Fruit fly (Drosophila melanogaster): ENCODE results near the gene Tsp66E.

Tsp66E gene

DNA sequence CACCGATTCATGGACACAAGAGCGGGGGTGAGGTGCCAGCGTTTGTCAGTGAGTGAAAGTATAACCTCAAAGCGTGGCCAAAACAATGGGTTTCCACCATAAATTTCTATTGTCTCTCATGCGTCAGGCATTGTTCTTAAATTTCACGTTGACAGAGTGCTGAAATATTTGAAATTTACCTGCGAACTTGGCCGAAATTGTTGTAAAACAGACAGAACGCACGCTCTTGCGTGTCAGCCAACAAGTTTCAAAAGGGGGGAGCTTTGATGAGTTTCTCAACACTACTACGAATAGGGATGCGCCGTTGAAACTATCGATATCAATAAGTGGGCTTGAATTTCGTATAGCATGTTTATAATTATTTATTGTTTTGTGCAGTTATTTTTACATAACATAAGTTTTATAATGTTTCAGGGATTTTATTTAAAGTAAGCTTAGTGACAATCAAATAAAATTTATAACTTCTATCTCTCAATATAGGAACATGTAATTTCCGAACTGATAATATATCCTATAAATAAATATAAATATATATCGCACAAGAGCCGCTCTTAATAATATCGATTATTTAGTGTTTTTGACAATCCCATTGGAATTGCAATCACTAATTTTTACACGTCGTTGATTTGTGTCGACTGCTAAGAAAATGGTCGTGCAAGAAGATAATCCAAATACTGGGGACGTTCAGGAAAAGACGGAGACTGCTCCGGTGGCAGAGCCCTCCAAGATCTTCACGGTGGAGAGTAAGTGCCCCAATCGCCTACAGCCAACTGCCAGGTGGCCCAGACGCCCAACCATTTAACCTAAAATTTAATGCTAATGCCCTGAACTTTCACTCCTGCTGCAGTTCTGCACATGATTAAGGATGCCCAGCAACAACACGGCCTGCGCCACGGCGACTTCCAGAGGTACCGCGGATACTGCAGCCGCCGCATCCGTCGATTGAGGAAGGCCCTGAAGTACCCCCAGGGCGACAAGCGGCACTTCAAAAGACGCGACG is 62.5 kb downstream of the Tsp66E start, which contains the start of the genes pix and Srp68 (continued):
- TF ChIP-seq CG3407 (GFP tag; optimal IDR thresholded peaks at IDR 0.05) (peak; percentile 31), B-H2 (GFP tag; optimal IDR thresholded peaks at IDR 0.05) (peak; percentile 34), CG7928 (GFP tag; optimal IDR thresholded peaks at IDR 0.05) (peak; percentile 18), Ssrp (tag; optimal IDR thresholded peaks at IDR 0.05) (peak; percentile 34), shn (GFP tag; optimal IDR thresholded peaks at IDR 0.05) (peak; percentile 16), crol (GFP tag; IDR thresholded peaks at IDR 0.05) (peak; percentile 99), CHES-1-like (GFP tag; optimal IDR thresholded peaks at IDR 0.05) (peak; percentile 45), grau (tag; optimal IDR thresholded peaks at IDR 0.05) (peak; percentile 78), dpn (GFP tag; optimal IDR thresholded peaks at IDR 0.05) (peak; percentile 44 to 63), CG4328 (GFP tag; optimal IDR thresholded peaks at IDR 0.05) (peak; percentile 64), CG18262 (tag; optimal IDR thresholded peaks at IDR 0.05) (peak; percentile 79), dmrt99B (tag; optimal IDR thresholded peaks at IDR 0.05) (no peak), pita (GFP tag; optimal IDR thresholded peaks at IDR 0.05) (no peak), bbx (GFP tag; IDR thresholded peaks at IDR 0.05; ENCODE audit: partially characterized antibody) (no peak), CG3281 (GFP tag; optimal IDR thresholded peaks at IDR 0.05) (peak; percentile 46), Dad (GFP tag; optimal IDR thresholded peaks at IDR 0.05) (peak; percentile 34), Scr (GFP tag; IDR thresholded peaks at IDR 0.05; ENCODE audit: partially characterized antibody) (peak; percentile 93), fd96Cb (tag; optimal IDR thresholded peaks at IDR 0.05) (peak; percentile 47), CG8944 (GFP tag; optimal IDR thresholded peaks at IDR 0.05) (no peak), Abd-B (GFP tag; optimal IDR thresholded peaks at IDR 0.05) (peak; percentile 83), Ets65A (GFP tag) (peak; percentile 92), onecut (GFP tag; IDR thresholded peaks at IDR 0.05) (0 out of 2 replicates have a peak, but pooled peaks have one; percentile 17), CG2120 (GFP tag; optimal IDR thresholded peaks at IDR 0.05) (peak; percentile 76), BEAF-32 (GFP tag; optimal IDR thresholded peaks at IDR 0.05) (peak; percentile 97), Adf1 (GFP tag; IDR thresholded peaks at IDR 0.05) (no peak), Dfd (GFP tag; optimal IDR thresholded peaks at IDR 0.05) (no peak), cato (GFP tag; optimal IDR thresholded peaks at IDR 0.05; ENCODE audit: borderline replicate concordance) (peak; percentile 41), CG9932 (GFP tag; IDR thresholded peaks at IDR 0.05) (peak; percentile 77), caup (GFP tag; optimal IDR thresholded peaks at IDR 0.05; ENCODE audit: severe bottlenecking) (peak; percentile 65), CG17385 (GFP tag; optimal IDR thresholded peaks at IDR 0.05) (peak; percentile 48), Ets97D (GFP tag; optimal IDR thresholded peaks at IDR 0.05) (peak; percentile 41), dysf (GFP tag; IDR thresholded peaks at IDR 0.05) (peak; percentile 47; the same call in 1 of the 3 replicates), Fer1 (GFP tag; optimal IDR thresholded peaks at IDR 0.05) (peak; percentile 44), CG4282 (GFP tag; optimal IDR thresholded peaks at IDR 0.05) (no peak), CG14050 (GFP tag; IDR thresholded peaks at IDR 0.05) (no peak), lmd (GFP tag; IDR thresholded peaks at IDR 0.05) (peak; percentile 46), bcd (GFP tag; optimal IDR thresholded peaks at IDR 0.05) (peak; percentile 51), D (optimal IDR thresholded peaks at IDR 0.05) (no peak), D (GFP tag; optimal IDR thresholded peaks at IDR 0.05) (peak; percentile 24), CG12104 (GFP tag; optimal IDR thresholded peaks at IDR 0.05) (peak; percentile 58), Opbp (GFP tag; IDR thresholded peaks at IDR 0.05; ENCODE audit: partially characterized antibody) (peak; percentile 66; the same call in 2 of the 3 replicates), Dbx (GFP tag; IDR thresholded peaks at IDR 0.05) (peak; percentile 67; the same call in 1 of the 3 replicates), CG10462 (GFP tag; optimal IDR thresholded peaks at IDR 0.05) (peak; percentile 17), pum (GFP tag; optimal IDR thresholded peaks at IDR 0.05) (peak; percentile 9), CG14860 (GFP tag; IDR thresholded peaks at IDR 0.05; ENCODE audit: partially characterized antibody) (peak; percentile 80), CG34224 (GFP tag; IDR thresholded peaks at IDR 0.05; ENCODE audit: partially characterized antibody) (peak; percentile 80), chif (GFP tag; optimal IDR thresholded peaks at IDR 0.05) (peak; percentile 13 to 47)
